Fruit fly (Drosophila melanogaster): ENCODE measurements around the gene CG44001.

CG44001 gene

dm6 chr2L:5043043-5043442 is at the start of gene CG44001, which contains the start of the genes CG33995 and CG44000:
CG44001 (plus strand) TSS chr2L:5043270.
CG33995 (plus strand) TSS chr2L:5043270.
CG44000 (plus strand) TSS chr2L:5043270.
- peak; percentile 7 for TF ChIP-seq Pif1A (GFP tag; optimal IDR thresholded peaks at IDR 0.05)
- peak; percentile 3 for TF ChIP-seq D1 (tag; optimal IDR thresholded peaks at IDR 0.05)
- no peak for TF ChIP-seq EcR (GFP tag; optimal IDR thresholded peaks at IDR 0.05)
- no peak for TF ChIP-seq gl (tag; optimal IDR thresholded peaks at IDR 0.05)
- TF ChIP-seq CG8159 (tag; optimal IDR thresholded peaks at IDR 0.05), result peak; percentile 32
- no peak for TF ChIP-seq CG9948 (tag; optimal IDR thresholded peaks at IDR 0.05)
- TF ChIP-seq Ets98B (GFP tag; IDR thresholded peaks at IDR 0.05), result peak; percentile 5
- no peak for TF ChIP-seq CG17806 (tag; optimal IDR thresholded peaks at IDR 0.05)
- TF ChIP-seq CG13204 (GFP tag; optimal IDR thresholded peaks at IDR 0.05), result no peak
- TF ChIP-seq CG12605 (GFP tag; IDR thresholded peaks at IDR 0.05), result no peak
- no peak for TF ChIP-seq CG10348 (GFP tag; IDR thresholded peaks at IDR 0.05)
- peak; percentile 18 for TF ChIP-seq CG15710 (tag; optimal IDR thresholded peaks at IDR 0.05)
- peak; percentile 41; the same call in 2 of the 3 replicates for TF ChIP-seq CG4496 (GFP tag; IDR thresholded peaks at IDR 0.05)
- no peak for TF ChIP-seq CG32121 (GFP tag; IDR thresholded peaks at IDR 0.05)
- no peak for TF ChIP-seq CG34367 (tag; optimal IDR thresholded peaks at IDR 0.05)
- peak; percentile 0 for TF ChIP-seq Pif1B (GFP tag; optimal IDR thresholded peaks at IDR 0.05)
- peak; percentile 6 for TF ChIP-seq Snoo (tag; optimal IDR thresholded peaks at IDR 0.05)
- 0 out of 3 replicates have a peak, but pooled peaks have one; percentile 43 for TF ChIP-seq fd96Ca (GFP tag; IDR thresholded peaks at IDR 0.05)
- TF ChIP-seq CG8301 (tag; optimal IDR thresholded peaks at IDR 0.05), result no peak
- TF ChIP-seq rn (GFP tag; IDR thresholded peaks at IDR 0.05), result no peak
- peak; percentile 1 for TF ChIP-seq CG14655 (GFP tag; optimal IDR thresholded peaks at IDR 0.05)

- TF ChIP-seq CG12605 (GFP tag; IDR thresholded peaks at IDR 0.05) (no peak), CG10348 (GFP tag; IDR thresholded peaks at IDR 0.05) (no peak), EcR (GFP tag; optimal IDR thresholded peaks at IDR 0.05) (no peak), rn (GFP tag; IDR thresholded peaks at IDR 0.05) (no peak)
These were observed 47.8 kb upstream of the CG44001 start for dm6 chr2L:4995010-4995836.

dm6 chr2L:4995837-4996136 is 47.3 kb upstream of the CG44001 start:
- no peak for TF ChIP-seq CG12605 (GFP tag; IDR thresholded peaks at IDR 0.05)
- no peak for TF ChIP-seq CG8159 (tag; optimal IDR thresholded peaks at IDR 0.05)
- TF ChIP-seq CG17806 (tag; optimal IDR thresholded peaks at IDR 0.05), result no peak
- no peak for TF ChIP-seq CG14655 (GFP tag; optimal IDR thresholded peaks at IDR 0.05)
- no peak for TF ChIP-seq Ets98B (GFP tag; IDR thresholded peaks at IDR 0.05)
- no peak for TF ChIP-seq CG10348 (GFP tag; IDR thresholded peaks at IDR 0.05)
- TF ChIP-seq CG9948 (tag; optimal IDR thresholded peaks at IDR 0.05), result no peak
- TF ChIP-seq fd96Ca (GFP tag; IDR thresholded peaks at IDR 0.05), result no peak

dm6 chr2L:4996283-4996922 is 46.7 kb upstream of the CG44001 start:
- no peak for TF ChIP-seq CG12605 (GFP tag; IDR thresholded peaks at IDR 0.05)
- no peak for TF ChIP-seq CG13204 (GFP tag; optimal IDR thresholded peaks at IDR 0.05)
- TF ChIP-seq Pif1A (GFP tag; optimal IDR thresholded peaks at IDR 0.05), result no peak
- no peak for TF ChIP-seq EcR (GFP tag; optimal IDR thresholded peaks at IDR 0.05)

DNA sequence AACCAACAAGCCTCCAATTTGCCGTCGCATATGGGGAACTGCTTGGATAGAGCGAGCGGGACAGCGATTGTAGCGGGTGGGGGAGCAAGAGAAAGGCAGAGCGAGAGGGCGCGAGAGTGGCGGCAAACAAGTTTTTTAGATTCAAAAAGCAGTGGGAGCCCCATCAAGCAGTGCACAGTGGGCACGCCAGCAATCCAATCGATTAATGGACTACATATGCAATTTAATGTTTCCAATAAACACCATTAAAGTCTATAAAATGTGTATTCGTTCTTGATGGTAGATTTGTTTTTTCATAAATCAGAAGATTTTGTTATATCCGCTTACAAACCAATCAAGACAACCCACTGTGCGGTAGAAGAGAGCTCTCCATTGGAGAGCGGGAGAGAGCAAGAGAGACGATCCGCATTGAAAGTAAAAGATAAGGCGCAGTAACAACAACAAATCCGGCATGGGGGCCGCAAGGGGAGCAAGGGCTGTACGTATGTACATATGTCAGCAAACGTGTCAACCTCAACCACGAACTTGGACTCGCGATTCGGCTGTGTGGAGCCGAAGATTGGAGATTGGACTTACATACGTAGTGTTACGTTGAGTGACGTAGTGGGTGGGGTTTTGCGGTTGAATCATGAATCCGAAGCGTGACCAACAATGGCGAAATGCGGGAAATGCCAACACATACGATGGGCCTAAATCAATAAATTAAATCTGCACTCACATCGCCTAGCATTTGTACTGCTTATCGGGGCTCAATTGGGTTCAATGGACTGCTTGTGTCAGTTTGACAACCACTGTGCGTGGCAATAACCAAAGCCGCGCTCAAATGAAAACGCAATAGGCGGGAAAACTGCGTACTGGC is 45.4 kb upstream of the CG44001 start:
- TF ChIP-seq CG9948 (tag; optimal IDR thresholded peaks at IDR 0.05) (peak; percentile 99), Pif1A (GFP tag; optimal IDR thresholded peaks at IDR 0.05) (peak; percentile 99), D1 (tag; optimal IDR thresholded peaks at IDR 0.05) (peak; percentile 94), Pif1B (GFP tag; optimal IDR thresholded peaks at IDR 0.05) (peak; percentile 99), CG32121 (GFP tag; IDR thresholded peaks at IDR 0.05) (peak; percentile 99), CG8301 (tag; optimal IDR thresholded peaks at IDR 0.05) (peak; percentile 100), rn (GFP tag; IDR thresholded peaks at IDR 0.05) (peak; percentile 98), CG4496 (GFP tag; IDR thresholded peaks at IDR 0.05) (peak; percentile 100), CG14655 (GFP tag; optimal IDR thresholded peaks at IDR 0.05) (peak; percentile 100), CG8159 (tag; optimal IDR thresholded peaks at IDR 0.05) (peak; percentile 99), CG17806 (tag; optimal IDR thresholded peaks at IDR 0.05) (peak; percentile 99), CG34367 (tag; optimal IDR thresholded peaks at IDR 0.05) (peak; percentile 99), CG15710 (tag; optimal IDR thresholded peaks at IDR 0.05) (peak; percentile 98), Ets98B (GFP tag; IDR thresholded peaks at IDR 0.05) (peak; percentile 100), CG12605 (GFP tag; IDR thresholded peaks at IDR 0.05) (peak; percentile 99), fd96Ca (GFP tag; IDR thresholded peaks at IDR 0.05) (peak; percentile 99), EcR (GFP tag; optimal IDR thresholded peaks at IDR 0.05) (peak; percentile 95), CG13204 (GFP tag; optimal IDR thresholded peaks at IDR 0.05) (peak; percentile 96), CG10348 (GFP tag; IDR thresholded peaks at IDR 0.05) (peak; percentile 96), gl (tag; optimal IDR thresholded peaks at IDR 0.05) (peak; percentile 98), Snoo (tag; optimal IDR thresholded peaks at IDR 0.05) (peak; percentile 99)
